Fruit fly (Drosophila melanogaster) whole organism, larva: ENCODE results near the gene GstO1.

ENCODE experiments used
- noc ChIP-seq: fragments of 200-800 bp; sonication (Bioruptor generic); optimal IDR thresholded peaks from 3 replicates; lab custom pipeline; 2019; ENCODE audit warnings: missing biosample characterization, mild to moderate bottlenecking, missing genetic modification characterization, moderate library complexity

Gene GstO1

dm6 chr3L:8538355-8538754 lies 13.7 kb upstream of the GstO1 start:
- TF ChIP-seq noc (tag; lab: Kevin White, UChicago), result no peak

- TF ChIP-seq noc (tag; lab: Kevin White, UChicago), result no peak
These were observed 11.7 kb upstream of the GstO1 start for dm6 chr3L:8536387-8536786.

- peak; percentile 25 for TF ChIP-seq noc (tag; lab: Kevin White, UChicago)
These were observed 10.0 kb upstream of the GstO1 start, which contains the start of gene ergic53 for dm6 chr3L:8534386-8535306. Gene ergic53 (plus strand): TSS chr3L:8534977.

- TF ChIP-seq noc (tag; lab: Kevin White, UChicago), result no peak
These were observed 5.0 kb upstream of the GstO1 start for dm6 chr3L:8529701-8530100.

- TF ChIP-seq noc (tag; lab: Kevin White, UChicago), result no peak
These were observed 3.9 kb upstream of the GstO1 start for dm6 chr3L:8528546-8528945.

dm6 chr3L:8527829-8528228 lies 3.2 kb upstream of the GstO1 start:
- TF ChIP-seq noc (tag; lab: Kevin White, UChicago), result no peak

- peak; percentile 92 for TF ChIP-seq noc (tag; lab: Kevin White, UChicago)
These were observed 1.2 kb upstream of the GstO1 start for dm6 chr3L:8525691-8526421.

dm6 chr3L:8523257-8523656 lies 1.4 kb downstream of the GstO1 start, which contains the start of gene GstO2:
Gene GstO2 (minus strand): TSS chr3L:8523501.
- TF ChIP-seq noc (tag; lab: Kevin White, UChicago), result peak; percentile 28

- no peak for TF ChIP-seq noc (tag; lab: Kevin White, UChicago)
These were observed 4.4 kb downstream of the GstO1 start, which contains the start of gene se for dm6 chr3L:8520252-8520651. Gene se (plus strand): TSS chr3L:8520552.

dm6 chr3L:8519232-8519631 lies 5.4 kb downstream of the GstO1 start:
- TF ChIP-seq noc (tag; lab: Kevin White, UChicago), result peak; percentile 23

dm6 chr3L:8518516-8519087 lies 6.1 kb downstream of the GstO1 start, which contains the start of gene GstO3:
Gene GstO3 (plus strand): TSS chr3L:8518885.
- no peak for TF ChIP-seq noc (tag; lab: Kevin White, UChicago)

dm6 chr3L:8514768-8515167 lies 9.9 kb downstream of the GstO1 start, which contains the start of gene CG6683:
Gene CG6683 (minus strand): TSS chr3L:8514921.
- no peak for TF ChIP-seq noc (tag; lab: Kevin White, UChicago)

dm6 chr3L:8513258-8513657 lies 11.4 kb downstream of the GstO1 start:
- no peak for TF ChIP-seq noc (tag; lab: Kevin White, UChicago)

- TF ChIP-seq noc (tag; lab: Kevin White, UChicago), result no peak
These were observed 12.2 kb downstream of the GstO1 start, which contains the start of gene CG6765 for dm6 chr3L:8512428-8512827. Gene CG6765 (plus strand): TSS chr3L:8512767.

- no peak for TF ChIP-seq noc (tag; lab: Kevin White, UChicago)
These were observed 15.0 kb downstream of the GstO1 start, which contains the start of the genes ZC3H3 and Pus7 for dm6 chr3L:8509567-8510109. Gene ZC3H3 (minus strand): TSS chr3L:8509763. Gene Pus7 (plus strand): TSS chr3L:8510003.
